Fruit fly (Drosophila melanogaster) whole organism, larva: ENCODE data around the gene mnb.

Source experiments
- noc ChIP-seq: fragments of 200-800 bp; sonication (Bioruptor generic); optimal IDR thresholded peaks from 3 replicates; lab custom pipeline; 2019; ENCODE audit warnings: missing biosample characterization, mild to moderate bottlenecking, missing genetic modification characterization, moderate library complexity

Gene mnb

dm6 chrX:17829083-17829997 is 57.7 kb downstream of the mnb start:
- TF ChIP-seq noc: no peak

- TF ChIP-seq noc: no peak
Observed at dm6 chrX:17828298-17829033, 58.6 kb downstream of the mnb start.

DNA sequence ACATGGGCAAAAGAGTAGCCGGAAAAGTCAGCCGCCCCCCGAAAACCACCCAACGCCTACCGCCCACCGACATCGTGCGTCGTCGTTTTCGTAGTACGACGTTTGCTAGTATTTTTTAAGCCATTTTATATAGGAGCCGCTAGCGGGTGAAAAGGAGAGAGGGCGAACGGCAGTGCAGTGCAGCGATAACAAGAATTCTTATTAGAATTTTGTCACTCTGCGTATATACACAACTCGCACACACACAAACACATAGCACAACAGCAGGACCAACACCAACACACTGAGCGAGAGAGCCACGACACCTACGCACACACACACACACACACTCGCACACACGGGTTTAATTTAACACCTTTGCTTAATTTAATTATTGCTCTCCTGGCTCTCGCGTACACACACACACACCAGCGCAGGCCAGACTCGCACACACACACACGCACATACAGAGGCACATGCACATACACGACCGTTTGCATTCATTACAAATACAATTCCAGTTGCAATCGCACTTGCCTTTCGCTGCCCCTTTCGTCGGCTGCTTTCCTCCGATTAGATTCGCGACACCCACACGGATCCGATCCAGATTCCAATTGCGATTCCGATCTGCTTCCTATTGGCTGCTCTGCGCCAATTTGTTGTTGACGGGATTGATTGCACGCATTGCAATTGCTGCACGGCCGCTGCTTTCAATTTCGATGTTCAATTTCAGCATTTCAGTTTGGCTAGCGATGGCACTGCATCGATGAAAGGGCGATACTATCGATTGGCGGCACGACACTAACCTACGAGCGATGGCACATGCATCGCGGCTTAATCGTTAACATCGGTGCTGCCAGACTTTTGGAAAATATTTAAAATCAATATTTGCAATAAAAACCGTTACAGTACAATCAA is 60.0 kb downstream of the mnb start, which contains the start of gene Socs16D:
Socs16D (minus strand) TSS at position 758 of the 897 bp plus-strand sequence.
- no peak for TF ChIP-seq noc

DNA sequence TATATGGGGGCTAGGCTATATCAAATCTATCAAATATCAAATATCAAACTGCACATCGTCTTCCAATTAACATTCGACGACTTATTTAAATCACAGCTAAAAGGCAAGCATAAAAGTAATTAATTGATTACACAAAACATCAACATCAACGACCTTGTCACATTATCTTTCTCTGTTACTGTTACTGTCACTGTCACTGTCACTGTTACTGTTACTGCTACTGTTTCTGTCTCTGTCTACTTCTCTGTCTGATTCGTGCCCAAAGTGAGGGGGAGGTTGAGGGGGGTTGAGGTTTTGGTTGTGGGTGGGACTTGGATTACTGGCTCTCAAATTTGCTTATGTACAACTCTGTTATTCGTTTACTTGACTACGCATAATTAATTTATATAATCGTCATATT is 65.6 kb downstream of the mnb start:
- no peak for TF ChIP-seq noc

dm6 chrX:17820252-17820651 is 66.8 kb downstream of the mnb start:
- TF ChIP-seq noc: no peak

dm6 chrX:17819635-17820139 is 67.3 kb downstream of the mnb start, which contains the start of gene CG12986:
TSS of gene CG12986 (minus strand) at chrX:17819685.
- no peak for TF ChIP-seq noc

DNA sequence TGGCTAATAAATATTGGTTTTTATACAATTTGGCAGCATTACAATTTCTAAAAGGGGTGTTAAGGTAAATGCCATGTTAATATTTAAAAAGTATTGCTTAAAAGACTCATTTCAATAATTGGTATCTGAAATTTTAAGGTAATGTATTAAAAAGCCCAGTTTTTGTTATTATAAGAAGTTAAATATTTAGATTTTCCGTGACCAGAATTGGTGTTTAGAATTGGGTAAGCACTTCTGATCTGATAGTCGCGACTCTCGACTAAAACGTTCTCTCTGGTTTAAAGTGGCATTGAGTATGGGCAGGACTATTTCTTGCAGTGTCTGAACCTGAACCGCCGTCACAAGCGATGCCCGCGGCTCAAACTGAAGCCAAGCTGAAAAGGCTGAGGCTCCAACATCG is 70.6 kb downstream of the mnb start:
- no peak for TF ChIP-seq noc

dm6 chrX:17814783-17815182 is 72.2 kb downstream of the mnb start:
- TF ChIP-seq noc: no peak
